Worm (Caenorhabditis elegans) whole organism, young adult: ENCODE measurements around the gene dhhc-6.

Experiments
- F10E7.11 ChIP-seq: sonication (generic microtip); optimal IDR thresholded peaks from 2 replicates; lab custom pipeline; 2017; ENCODE audit warnings: mild to moderate bottlenecking, missing genetic modification characterization, moderate library complexity, missing compliant biosample characterization
- F33H1.4 ChIP-seq: fragments of 200-800 bp; sonication (Bioruptor generic); IDR thresholded peaks from 2 replicates; pipeline ENCODE4 v1.3.6; 2022; ENCODE audit warnings: missing genetic modification reagents, missing genetic modification characterization, missing compliant biosample characterization
- F39B2.1 ChIP-seq: fragments of 200-800 bp; sonication (Bioruptor generic); IDR thresholded peaks from 2 replicates; pipeline ENCODE4 v1.3.6; 2022; ENCODE audit warnings: missing genetic modification reagents, missing genetic modification characterization, missing compliant biosample characterization
- F52B5.7 ChIP-seq: sonication (generic microtip); optimal IDR thresholded peaks from 2 replicates; lab custom pipeline; 2016; ENCODE audit warnings: mild to moderate bottlenecking, missing genetic modification characterization, missing compliant biosample characterization
- F55B11.4 ChIP-seq: sonication (generic microtip); optimal IDR thresholded peaks from 2 replicates; lab custom pipeline; 2016; ENCODE audit warnings: missing compliant biosample characterization, missing genetic modification characterization, borderline replicate concordance; ENCODE audit not compliant: insufficient read depth
- K12H6.12 ChIP-seq: fragments of 200-800 bp; sonication (Bioruptor generic); optimal IDR thresholded peaks from 2 replicates; lab custom pipeline; 2018; ENCODE audit warnings: mild to moderate bottlenecking, missing genetic modification characterization, missing compliant biosample characterization
- T26A5.8 ChIP-seq: sonication (generic microtip); optimal IDR thresholded peaks from 2 replicates; lab custom pipeline; 2016; ENCODE audit warnings: missing genetic modification characterization, missing compliant biosample characterization
- Y53G8AR.9 ChIP-seq: fragments of 200-800 bp; sonication (Bioruptor generic); conservative IDR thresholded peaks from 2 replicates; pipeline ENCODE4 v1.3.6; 2022; ENCODE audit warnings: missing genetic modification reagents, missing genetic modification characterization, missing compliant biosample characterization
- ZK185.1 ChIP-seq: sonication (generic microtip); optimal IDR thresholded peaks from 2 replicates; lab custom pipeline; 2016; ENCODE audit warnings: mild to moderate bottlenecking, missing genetic modification characterization, missing compliant biosample characterization; ENCODE audit not compliant: poor library complexity, severe bottlenecking
- ama-1 ChIP-seq, 3 experiments: fragments of 150-350 bp in 1 of 3; sonication (generic microtip) in 2 of 3; optimal IDR thresholded peaks; 2 replicates each; lab custom pipeline; 2014 to 2018; ENCODE audit warnings: missing biosample characterization in 2 of 3, missing genetic modification characterization in 2 of 3, missing genetic modification reagents in 2 of 3
- atf-7 ChIP-seq: sonication (generic microtip); optimal IDR thresholded peaks from 2 replicates; lab custom pipeline; 2017; ENCODE audit warnings: mild to moderate bottlenecking, missing genetic modification characterization, missing compliant biosample characterization
- athp-1 ChIP-seq: sonication (generic microtip); optimal IDR thresholded peaks from 2 replicates; lab custom pipeline; 2017; ENCODE audit warnings: mild to moderate bottlenecking, missing genetic modification characterization, missing compliant biosample characterization
- ccch-3 ChIP-seq: fragments of 200-800 bp; sonication (Bioruptor generic); optimal IDR thresholded peaks from 2 replicates; lab custom pipeline; 2018; ENCODE audit warnings: mild to moderate bottlenecking, missing genetic modification characterization, missing compliant biosample characterization
- ceh-40 ChIP-seq: fragments of 200-800 bp; sonication (Bioruptor generic); IDR thresholded peaks from 2 replicates; pipeline ENCODE4 v1.3.6; 2022; ENCODE audit warnings: missing genetic modification characterization, missing compliant biosample characterization
- ceh-58 ChIP-seq: fragments of 200-800 bp; sonication (Bioruptor generic); IDR thresholded peaks from 2 replicates; pipeline ENCODE4 v1.3.6; 2022; ENCODE audit warnings: missing genetic modification characterization, missing compliant biosample characterization
- ceh-91 ChIP-seq: fragments of 200-800 bp; sonication (Bioruptor generic); IDR thresholded peaks from 2 replicates; pipeline ENCODE4 v1.3.6; 2022; ENCODE audit warnings: missing genetic modification reagents, missing genetic modification characterization, missing compliant biosample characterization
- die-1 ChIP-seq: sonication (generic microtip); optimal IDR thresholded peaks from 2 replicates; lab custom pipeline; 2016; ENCODE audit warnings: missing genotype, mild to moderate bottlenecking, missing genetic modification characterization, missing compliant biosample characterization
- dox-1 ChIP-seq: fragments of 200-800 bp; sonication (Bioruptor generic); IDR thresholded peaks from 2 replicates; pipeline ENCODE4 v1.3.6; 2022; ENCODE audit warnings: missing genetic modification reagents, missing genetic modification characterization, missing compliant biosample characterization
- hlh-26 ChIP-seq: fragments of 200-800 bp; sonication (Bioruptor generic); conservative IDR thresholded peaks from 2 replicates; pipeline ENCODE4 v1.3.6; 2022; ENCODE audit warnings: missing genetic modification reagents, missing genetic modification characterization, missing compliant biosample characterization
- hmg-20 ChIP-seq: fragments of 200-800 bp; sonication (Bioruptor generic); IDR thresholded peaks from 2 replicates; pipeline ENCODE4 v1.3.6; 2022; ENCODE audit warnings: missing genetic modification reagents, missing genetic modification characterization, missing compliant biosample characterization
- hsf-1 ChIP-seq: fragments of 200-800 bp; sonication (Bioruptor generic); IDR thresholded peaks from 2 replicates; pipeline ENCODE4 v1.3.6; 2022; ENCODE audit warnings: missing genetic modification reagents, missing genetic modification characterization, missing compliant biosample characterization
- lin-35 ChIP-seq, 3 experiments: fragments of 150-350 bp in 2 of 3; sonication (generic microtip) in 1 of 3; optimal IDR thresholded peaks; 2 replicates each; lab custom pipeline; 2014 to 2018; ENCODE audit warnings: missing biosample characterization in 3 of 3, missing genetic modification characterization in 3 of 3, missing genetic modification reagents in 3 of 3
- lsl-1 ChIP-seq: fragments of 200-800 bp; sonication (Bioruptor generic); optimal IDR thresholded peaks from 2 replicates; lab custom pipeline; 2018; ENCODE audit warnings: mild to moderate bottlenecking, missing genetic modification characterization, moderate library complexity, missing compliant biosample characterization
- madf-3 ChIP-seq: fragments of 200-800 bp; sonication (Bioruptor generic); IDR thresholded peaks from 2 replicates; pipeline ENCODE4 v1.3.6; 2022; ENCODE audit warnings: missing genetic modification reagents, missing genetic modification characterization, missing compliant biosample characterization
- madf-6 ChIP-seq: fragments of 200-800 bp; sonication (Bioruptor generic); IDR thresholded peaks from 2 replicates; pipeline ENCODE4 v1.3.6; 2022; ENCODE audit warnings: missing genetic modification reagents, missing genetic modification characterization, missing compliant biosample characterization
- nfyb-1 ChIP-seq: fragments of 200-800 bp; sonication (Bioruptor generic); IDR thresholded peaks from 2 replicates; pipeline ENCODE4 v1.3.6; 2022; ENCODE audit warnings: missing genetic modification reagents, missing genetic modification characterization, missing compliant biosample characterization
- pha-4 ChIP-seq: fragments of 150-350 bp; sonication (generic microtip); optimal IDR thresholded peaks from 2 replicates; lab custom pipeline; 2014; ENCODE audit warnings: missing biosample characterization, missing genetic modification reagents, missing genetic modification characterization
- rpc-1 ChIP-seq, 2 experiments: fragments of 150-350 bp in 1 of 2; sonication (generic microtip) in 1 of 2; optimal IDR thresholded peaks; 2 replicates each; lab custom pipeline; 2014 to 2018; ENCODE audit warnings: missing biosample characterization in 1 of 2, missing genetic modification characterization in 1 of 2, missing genetic modification reagents in 1 of 2, missing genotype in 1 of 2
- sdz-38 ChIP-seq: sonication (generic microtip); optimal IDR thresholded peaks from 2 replicates; lab custom pipeline; 2016; ENCODE audit warnings: missing genotype, missing genetic modification characterization, missing compliant biosample characterization
- tbp1 ChIP-seq: fragments of 200-800 bp; sonication (Bioruptor generic); optimal IDR thresholded peaks from 2 replicates; lab custom pipeline; 2018; ENCODE audit warnings: mild to moderate bottlenecking, missing genetic modification characterization, missing compliant biosample characterization
- unc-130 ChIP-seq: sonication (generic microtip); optimal IDR thresholded peaks from 2 replicates; lab custom pipeline; 2016; ENCODE audit warnings: missing genetic modification reagents, missing genetic modification characterization, missing compliant biosample characterization
- zfh-2 ChIP-seq: fragments of 200-800 bp; sonication (Bioruptor generic); conservative IDR thresholded peaks from 2 replicates; pipeline ENCODE4 v1.3.6; 2022; ENCODE audit warnings: missing genetic modification reagents, missing genetic modification characterization, missing compliant biosample characterization
- ztf-25 ChIP-seq: fragments of 200-800 bp; sonication (Bioruptor generic); IDR thresholded peaks from 2 replicates; pipeline ENCODE4 v1.3.6; 2022; ENCODE audit warnings: missing genetic modification reagents, missing genetic modification characterization, missing compliant biosample characterization
- ztf-26 ChIP-seq: sonication (generic microtip); optimal IDR thresholded peaks from 2 replicates; lab custom pipeline; 2017; ENCODE audit warnings: missing genetic modification characterization, missing compliant biosample characterization
- ztf-28 ChIP-seq: fragments of 200-800 bp; sonication (Bioruptor generic); IDR thresholded peaks from 2 replicates; pipeline ENCODE4 v1.3.6; 2022; ENCODE audit warnings: missing genetic modification reagents, missing genetic modification characterization, missing compliant biosample characterization

Gene dhhc-6

ce11 chrIV:12124314-12125084 lies at the start of gene dhhc-6 (continued):
- no peak for TF ChIP-seq rpc-1 (optimal IDR thresholded peaks at IDR 0.05; lab: Kevin White, UChicago)
- no peak for TF ChIP-seq rpc-1 (tag; optimal IDR thresholded peaks at IDR 0.05; lab: Kevin White, UChicago)
- TF ChIP-seq lin-35 (GFP tag; optimal IDR thresholded peaks at IDR 0.05; lab: Kevin White, UChicago) = no peak
- no peak for TF ChIP-seq atf-7 (tag; lab: Kevin White, UChicago)
- no peak for TF ChIP-seq sdz-38 (tag; lab: Kevin White, UChicago)
- peak; percentile 5 for TF ChIP-seq athp-1 (tag; lab: Kevin White, UChicago)
- no peak for TF ChIP-seq ztf-26 (tag; lab: Kevin White, UChicago)
- no peak for TF ChIP-seq ztf-28 (GFP tag; lab: Robert Waterston, UW)
- TF ChIP-seq ccch-3 (GFP tag; lab: Kevin White, UChicago) = no peak
- no peak for TF ChIP-seq K12H6.12 (tag; lab: Kevin White, UChicago)
- TF ChIP-seq hsf-1 (GFP tag; lab: Robert Waterston, UW) = 0 out of 2 replicates have a peak, but pooled peaks have one; percentile 30
- no peak for TF ChIP-seq F10E7.11
- no peak for TF ChIP-seq dox-1
- no peak for TF ChIP-seq nfyb-1 (GFP tag; lab: Robert Waterston, UW)
- TF ChIP-seq zfh-2 (GFP tag; lab: Robert Waterston, UW) = peak; percentile 70
- TF ChIP-seq, all 124 proteins: peak for 14

- TF ChIP-seq F39B2.1 = no peak
- no peak for TF ChIP-seq T26A5.8 (tag; lab: Kevin White, UChicago)
- no peak for TF ChIP-seq F55B11.4
- no peak for TF ChIP-seq hmg-20 (GFP tag; lab: Robert Waterston, UW)
- TF ChIP-seq ama-1 (optimal IDR thresholded peaks at IDR 0.05; lab: Kevin White, UChicago) = no peak
- TF ChIP-seq ama-1 (GFP tag; optimal IDR thresholded peaks at IDR 0.05; lab: Kevin White, UChicago) = no peak
- TF ChIP-seq ZK185.1 = no peak
- no peak for TF ChIP-seq madf-3 (GFP tag; lab: Robert Waterston, UW)
- no peak for TF ChIP-seq ztf-26 (tag; lab: Kevin White, UChicago)
- TF ChIP-seq tbp1 (GFP tag; lab: Kevin White, UChicago) = no peak
- TF ChIP-seq ztf-25 (GFP tag; lab: Robert Waterston, UW) = no peak
- TF ChIP-seq die-1 (tag; lab: Kevin White, UChicago) = no peak
- no peak for TF ChIP-seq pha-4 (tag; lab: Kevin White, UChicago)
- no peak for TF ChIP-seq hlh-26 (GFP tag; lab: Robert Waterston, UW)
- TF ChIP-seq Y53G8AR.9 (GFP tag; lab: Robert Waterston, UW) = no peak
- no peak for TF ChIP-seq ceh-58 (GFP tag; lab: Robert Waterston, UW)
- TF ChIP-seq ceh-40 = no peak
Measured at ce11 chrIV:12075497-12075896, 49.3 kb upstream of the dhhc-6 start, which contains the start of gene K08E4.7. Gene K08E4.7, plus strand, starts transcription at chrIV:12075797.

ce11 chrIV:12078112-12078812 lies 46.5 kb upstream of the dhhc-6 start, which contains the start of gene tmed-1:
Gene tmed-1, minus strand, starts transcription at chrIV:12078162.
- TF ChIP-seq F52B5.7 (tag; lab: Kevin White, UChicago) (no peak), ceh-40 (no peak), lsl-1 (peak; percentile 66), F33H1.4 (GFP tag; lab: Robert Waterston, UW) (peak; percentile 62), unc-130 (no peak), madf-6 (GFP tag; lab: Robert Waterston, UW) (peak; percentile 42; the same call in 1 of the 2 replicates), ceh-91 (GFP tag; lab: Robert Waterston, UW) (0 out of 2 replicates have a peak, but pooled peaks have one; percentile 32)
